Worm (Caenorhabditis elegans): ENCODE results near the gene clhm-1.

The clhm-1 gene

DNA sequence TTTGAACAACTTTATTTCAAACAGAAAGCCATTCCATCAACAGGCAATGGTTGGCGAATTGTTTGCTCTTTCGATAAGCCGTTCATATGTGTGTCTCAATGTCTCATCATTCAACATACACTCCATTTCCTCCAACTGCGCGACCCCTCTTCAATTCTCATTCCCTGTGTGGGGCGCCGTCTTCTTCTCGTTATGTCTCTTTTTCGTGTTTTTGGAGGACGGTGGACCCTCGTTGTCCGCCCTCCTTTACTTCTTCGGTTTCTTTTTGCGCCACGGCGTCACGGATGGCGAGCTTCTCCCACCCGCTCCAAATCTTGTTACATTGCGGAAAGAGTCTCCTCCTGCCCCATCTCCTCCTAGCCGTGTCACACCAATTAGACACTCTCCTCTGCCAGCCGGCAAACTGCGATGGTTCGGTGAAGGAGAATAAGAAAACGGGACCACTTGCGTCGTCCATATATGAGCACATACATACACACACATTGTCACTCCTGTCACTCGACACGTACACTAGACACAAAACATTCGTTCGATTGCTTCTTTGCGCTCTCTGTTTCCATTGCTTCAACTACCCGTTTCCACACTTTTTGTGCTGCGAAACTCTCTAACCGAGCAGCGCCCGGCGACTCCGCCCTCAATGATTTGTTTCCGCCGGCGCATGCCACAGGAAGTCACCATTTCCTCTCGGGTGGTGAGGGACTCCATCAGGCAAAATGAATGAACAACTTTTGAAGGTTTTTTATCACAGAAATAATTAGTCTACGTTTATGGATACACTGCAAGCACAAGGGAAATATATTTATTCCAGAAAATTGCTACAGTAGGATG, 42.5 kb downstream of the clhm-1 start:
- TF ChIP-seq hlh-1 (tag; optimal IDR thresholded peaks at IDR 0.05) (no peak), drap-1 (GFP tag; optimal IDR thresholded peaks at IDR 0.05) (no peak), blmp-1 (tag; optimal IDR thresholded peaks at IDR 0.05) (no peak), flh-1 (GFP tag; optimal IDR thresholded peaks at IDR 0.05) (no peak), mep-1 (tag; optimal IDR thresholded peaks at IDR 0.05) (no peak), snpc-4 (tag; optimal IDR thresholded peaks at IDR 0.05) (no peak), cnd-1 (tag; optimal IDR thresholded peaks at IDR 0.05) (peak; percentile 2), bed-3 (GFP tag; optimal IDR thresholded peaks at IDR 0.05) (no peak), lin-32 (GFP tag; optimal IDR thresholded peaks at IDR 0.05) (no peak), M03D4.4 (tag; optimal IDR thresholded peaks at IDR 0.05) (no peak), ces-1 (GFP tag; optimal IDR thresholded peaks at IDR 0.05) (peak; percentile 81), tbx-8 (GFP tag; optimal IDR thresholded peaks at IDR 0.05) (no peak), sptf-1 (tag; optimal IDR thresholded peaks at IDR 0.05) (peak; percentile 59), mls-2 (tag; optimal IDR thresholded peaks at IDR 0.05) (no peak), elt-1 (tag; optimal IDR thresholded peaks at IDR 0.05; ENCODE audit: borderline replicate concordance, insufficient read depth) (no peak), unc-39 (tag; optimal IDR thresholded peaks at IDR 0.05) (no peak), mab-5 (tag; optimal IDR thresholded peaks at IDR 0.05) (no peak), nhr-2 (tag; optimal IDR thresholded peaks at IDR 0.05) (no peak), pha-4 (tag; optimal IDR thresholded peaks at IDR 0.05) (peak; percentile 2), ham-2 (GFP tag; optimal IDR thresholded peaks at IDR 0.05) (no peak), unc-120 (tag; optimal IDR thresholded peaks at IDR 0.05; ENCODE audit: poor library complexity, severe bottlenecking) (peak; percentile 28)

DNA sequence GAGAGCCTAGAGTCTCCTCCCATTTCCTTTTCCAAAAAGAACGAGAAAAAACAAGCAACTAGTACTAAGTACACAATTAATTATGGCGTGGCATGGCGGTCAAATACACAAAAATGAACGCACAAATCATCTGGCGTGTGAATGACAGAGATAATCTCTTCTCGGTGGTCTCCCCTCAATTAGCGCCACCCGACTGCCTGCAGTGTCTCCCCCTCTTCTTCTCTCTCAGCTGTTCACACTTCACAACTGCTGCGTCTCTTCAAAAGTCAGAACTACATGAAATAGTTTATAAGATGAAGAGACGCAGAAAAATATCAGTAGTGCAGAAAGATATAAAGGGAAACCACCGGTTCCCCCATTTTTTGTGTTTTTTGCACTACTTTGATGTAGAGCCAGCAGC, 43.4 kb downstream of the clhm-1 start:
- TF ChIP-seq flh-1 (GFP tag; optimal IDR thresholded peaks at IDR 0.05), result no peak
- TF ChIP-seq nhr-237 (tag; optimal IDR thresholded peaks at IDR 0.05), result peak; percentile 34
- TF ChIP-seq unc-120 (tag; optimal IDR thresholded peaks at IDR 0.05; ENCODE audit: poor library complexity, severe bottlenecking), result peak; percentile 6
- peak; percentile 21 for TF ChIP-seq M03D4.4 (tag; optimal IDR thresholded peaks at IDR 0.05)
- TF ChIP-seq zip-8 (tag; optimal IDR thresholded peaks at IDR 0.05), result no peak
- no peak for TF ChIP-seq drap-1 (GFP tag; optimal IDR thresholded peaks at IDR 0.05)
- peak; percentile 42 for TF ChIP-seq elt-1 (tag; optimal IDR thresholded peaks at IDR 0.05; ENCODE audit: borderline replicate concordance, insufficient read depth)
- TF ChIP-seq sem-2 (GFP tag; optimal IDR thresholded peaks at IDR 0.05), result peak; percentile 20
- peak; percentile 72 for TF ChIP-seq ham-2 (GFP tag; optimal IDR thresholded peaks at IDR 0.05)
- TF ChIP-seq ceh-83 (GFP tag; optimal IDR thresholded peaks at IDR 0.05), result no peak
- TF ChIP-seq ces-1 (GFP tag; optimal IDR thresholded peaks at IDR 0.05), result peak; percentile 81
- TF ChIP-seq mls-2 (tag; optimal IDR thresholded peaks at IDR 0.05), result peak; percentile 68
- TF ChIP-seq nhr-28 (tag; optimal IDR thresholded peaks at IDR 0.05), result no peak
- no peak for TF ChIP-seq ztf-11 (tag; optimal IDR thresholded peaks at IDR 0.05)
- peak; percentile 67 for TF ChIP-seq nhr-2 (tag; optimal IDR thresholded peaks at IDR 0.05)
- TF ChIP-seq bed-3 (GFP tag; optimal IDR thresholded peaks at IDR 0.05), result peak; percentile 14
- peak; percentile 12 for TF ChIP-seq pha-4 (tag; optimal IDR thresholded peaks at IDR 0.05)
- TF ChIP-seq unc-39 (tag; optimal IDR thresholded peaks at IDR 0.05), result no peak
- TF ChIP-seq sptf-1 (tag; optimal IDR thresholded peaks at IDR 0.05), result peak; percentile 53
- no peak for TF ChIP-seq lin-13 (tag; optimal IDR thresholded peaks at IDR 0.05)
- TF ChIP-seq hlh-1 (tag; optimal IDR thresholded peaks at IDR 0.05), result peak; percentile 94
- no peak for TF ChIP-seq tbx-8 (GFP tag; optimal IDR thresholded peaks at IDR 0.05)
- peak; percentile 64 for TF ChIP-seq cnd-1 (tag; optimal IDR thresholded peaks at IDR 0.05)
- peak; percentile 51 for TF ChIP-seq mep-1 (tag; optimal IDR thresholded peaks at IDR 0.05)
- TF ChIP-seq blmp-1 (tag; optimal IDR thresholded peaks at IDR 0.05), result no peak
- TF ChIP-seq unc-62 (GFP tag; optimal IDR thresholded peaks at IDR 0.05), result peak; percentile 89
- no peak for TF ChIP-seq snpc-4 (tag; optimal IDR thresholded peaks at IDR 0.05)

DNA sequence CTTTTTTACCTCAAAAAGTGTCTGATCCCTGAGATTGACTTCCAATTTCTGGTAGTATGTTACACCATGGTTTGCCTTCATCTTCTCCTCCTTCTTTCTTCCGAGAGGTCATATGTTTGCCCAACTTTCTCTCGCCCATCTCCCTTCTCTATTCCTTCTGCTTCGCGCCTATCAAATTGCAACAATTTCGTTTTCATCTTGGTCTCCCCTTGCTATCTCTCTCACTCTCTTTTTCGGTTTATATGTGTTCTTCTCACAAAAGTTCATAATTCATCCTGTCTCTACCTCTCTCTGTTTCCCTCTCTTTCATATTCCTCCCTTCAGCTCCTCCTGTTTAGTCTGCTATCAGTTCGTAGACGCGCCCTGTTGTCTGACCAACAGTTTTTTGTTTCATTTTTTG, 44.1 kb downstream of the clhm-1 start:
- TF ChIP-seq ces-1 (GFP tag; optimal IDR thresholded peaks at IDR 0.05) (peak; percentile 54), blmp-1 (tag; optimal IDR thresholded peaks at IDR 0.05) (peak; percentile 76), hlh-1 (tag; optimal IDR thresholded peaks at IDR 0.05) (peak; percentile 72), unc-120 (tag; optimal IDR thresholded peaks at IDR 0.05; ENCODE audit: poor library complexity, severe bottlenecking) (peak; percentile 83), nhr-12 (tag; optimal IDR thresholded peaks at IDR 0.05) (no peak), unc-62 (GFP tag; optimal IDR thresholded peaks at IDR 0.05) (peak; percentile 7), tbx-8 (GFP tag; optimal IDR thresholded peaks at IDR 0.05) (no peak)

DNA sequence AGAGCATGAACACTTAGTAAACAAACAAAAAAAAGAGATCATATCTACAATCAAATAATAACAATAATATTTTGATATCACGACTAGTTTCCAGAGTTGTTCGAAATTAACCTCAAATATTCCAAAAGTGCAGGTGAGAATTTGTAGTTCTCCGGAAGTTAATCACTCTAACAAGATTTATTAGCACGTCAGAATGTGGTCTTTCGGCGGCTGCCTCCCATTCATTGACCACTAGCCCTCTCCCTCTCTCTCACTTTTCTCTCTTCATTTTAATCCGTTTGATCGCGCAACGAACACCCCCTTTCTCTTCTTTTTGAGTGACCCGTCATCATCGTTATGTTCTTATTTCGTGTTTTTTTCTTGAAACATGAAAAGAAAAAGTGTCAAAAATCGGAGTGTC, 45.1 kb downstream of the clhm-1 start:
- TF ChIP-seq unc-39 (tag; optimal IDR thresholded peaks at IDR 0.05) (no peak), mls-2 (tag; optimal IDR thresholded peaks at IDR 0.05) (peak; percentile 20), ceh-83 (GFP tag; optimal IDR thresholded peaks at IDR 0.05) (no peak), unc-62 (GFP tag; optimal IDR thresholded peaks at IDR 0.05) (peak; percentile 96), nhr-76 (tag; optimal IDR thresholded peaks at IDR 0.05) (no peak), nhr-12 (tag; optimal IDR thresholded peaks at IDR 0.05) (no peak), ces-1 (GFP tag; optimal IDR thresholded peaks at IDR 0.05) (peak; percentile 90), nhr-2 (tag; optimal IDR thresholded peaks at IDR 0.05) (no peak), ham-2 (GFP tag; optimal IDR thresholded peaks at IDR 0.05) (peak; percentile 90), nhr-237 (tag; optimal IDR thresholded peaks at IDR 0.05) (no peak), pha-4 (tag; optimal IDR thresholded peaks at IDR 0.05) (no peak), hlh-1 (tag; optimal IDR thresholded peaks at IDR 0.05) (peak; percentile 62), mab-5 (tag; optimal IDR thresholded peaks at IDR 0.05) (peak; percentile 84), sptf-1 (tag; optimal IDR thresholded peaks at IDR 0.05) (no peak), unc-120 (tag; optimal IDR thresholded peaks at IDR 0.05; ENCODE audit: poor library complexity, severe bottlenecking) (peak; percentile 77), lsy-2 (tag; optimal IDR thresholded peaks at IDR 0.05) (no peak), drap-1 (GFP tag; optimal IDR thresholded peaks at IDR 0.05) (no peak), lin-13 (tag; optimal IDR thresholded peaks at IDR 0.05) (no peak), M03D4.4 (tag; optimal IDR thresholded peaks at IDR 0.05) (peak; percentile 21), elt-1 (tag; optimal IDR thresholded peaks at IDR 0.05; ENCODE audit: borderline replicate concordance, insufficient read depth) (no peak), ztf-11 (tag; optimal IDR thresholded peaks at IDR 0.05) (no peak), mep-1 (tag; optimal IDR thresholded peaks at IDR 0.05) (no peak)

All from whole organism, mixed stage, embryonic.